ENCODE assay signal across 6 fruit fly cellular contexts in the genomic region with DNA sequence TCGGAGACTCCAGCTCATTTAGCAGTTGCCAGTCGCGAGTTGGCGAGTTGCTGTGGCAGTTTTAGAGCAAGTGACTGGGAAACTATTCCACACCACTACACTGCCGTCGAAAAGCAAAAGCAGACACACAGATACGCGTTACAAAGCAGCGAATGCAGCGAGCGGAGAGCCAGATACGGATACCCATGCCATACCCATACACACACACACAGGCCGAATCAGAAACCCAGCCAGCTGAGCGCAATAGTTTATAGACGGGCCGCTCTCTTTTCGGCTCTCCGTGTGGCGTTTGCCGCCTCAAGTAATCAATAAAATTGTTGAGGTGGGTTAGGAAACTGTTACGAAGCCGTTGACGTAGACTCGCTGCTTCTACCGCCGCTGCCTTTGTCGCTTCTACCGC.
A peak's percentile ranks its signal among the peaks of the same experiment; 100 is the strongest.
TF ChIP-seq lines count a peak whose summit lies in the region.

No protein-coding gene starts in this region.

- no peak for TF ChIP-seq CTCF in whole organism, embryonic (GFP tag; optimal IDR thresholded peaks at IDR 0.05; lab: Kevin White, UChicago)

TF ChIP-seq in whole organism, 6 proteins besides CTCF, POLR2A, EP300 and RAD21:
- TF ChIP-seq EcR (GFP tag; optimal IDR thresholded peaks at IDR 0.05; lab: Kevin White, UChicago) (peak in 1 of 2 experiments; percentile 67), Dll (optimal IDR thresholded peaks at IDR 0.05; lab: Kevin White, UChicago) (peak; percentile 21), CG8478 (optimal IDR thresholded peaks at IDR 0.05; lab: Kevin White, UChicago) (no peak)

TF ChIP-seq in whole organism, adult, 20 proteins besides CTCF, POLR2A, EP300 and RAD21:
- peak; percentile 0 for TF ChIP-seq ovo (GFP tag; optimal IDR thresholded peaks at IDR 0.05; lab: Kevin White, UChicago)
- TF ChIP-seq cic (GFP tag; optimal IDR thresholded peaks at IDR 0.05; lab: Kevin White, UChicago), result peak; percentile 81
- peak; percentile 35 for TF ChIP-seq Mnt (GFP tag; optimal IDR thresholded peaks at IDR 0.05; lab: Kevin White, UChicago)
- TF ChIP-seq kay (GFP tag; lab: Kevin White, UChicago; ENCODE audit: borderline replicate concordance), result peak; percentile 23
- TF ChIP-seq CG7101 (tag; optimal IDR thresholded peaks at IDR 0.05; lab: Kevin White, UChicago), result peak; percentile 3
- peak; percentile 52 for TF ChIP-seq pad (GFP tag; optimal IDR thresholded peaks at IDR 0.05; lab: Kevin White, UChicago)
- TF ChIP-seq CG14711 (tag; optimal IDR thresholded peaks at IDR 0.05; lab: Kevin White, UChicago), result no peak
- peak; percentile 56 for TF ChIP-seq CG12768 (GFP tag; optimal IDR thresholded peaks at IDR 0.05; lab: Kevin White, UChicago)
- no peak for TF ChIP-seq Clk (GFP tag; optimal IDR thresholded peaks at IDR 0.05; lab: Kevin White, UChicago)
- TF ChIP-seq tj (GFP tag; optimal IDR thresholded peaks at IDR 0.05; lab: Kevin White, UChicago), result peak; percentile 62

TF ChIP-seq in whole organism, embryonic, 481 proteins besides CTCF, POLR2A, EP300 and RAD21 (continues in another document):
- TF ChIP-seq her (GFP tag; optimal IDR thresholded peaks at IDR 0.05; lab: Kevin White, UChicago), result no peak
- TF ChIP-seq insv (GFP tag; optimal IDR thresholded peaks at IDR 0.05; lab: Kevin White, UChicago), result no peak
- TF ChIP-seq Hr78 (GFP tag; optimal IDR thresholded peaks at IDR 0.05; lab: Kevin White, UChicago), result peak in 1 of 2 experiments; percentile 6
- TF ChIP-seq Adf1 (GFP tag; IDR thresholded peaks at IDR 0.05; lab: Robert Waterston, UW), result peak; percentile 86
- peak; percentile 77 to 85 for TF ChIP-seq Trl (optimal IDR thresholded peaks at IDR 0.05; lab: Kevin White, UChicago)
- TF ChIP-seq Trl (GFP tag; optimal IDR thresholded peaks at IDR 0.05; lab: Kevin White, UChicago), result no peak
- TF ChIP-seq Eip74EF (GFP tag; optimal IDR thresholded peaks at IDR 0.05; lab: Kevin White, UChicago), result peak in 1 of 2 experiments; percentile 73
- TF ChIP-seq CG2889 (GFP tag; IDR thresholded peaks at IDR 0.05; lab: Robert Waterston, UW), result no peak
- no peak for TF ChIP-seq Ada2b (GFP tag; IDR thresholded peaks at IDR 0.05; lab: Robert Waterston, UW)
- TF ChIP-seq btn (GFP tag; optimal IDR thresholded peaks at IDR 0.05; lab: Kevin White, UChicago), result no peak
- TF ChIP-seq hkb (optimal IDR thresholded peaks at IDR 0.05; lab: Kevin White, UChicago), result no peak
- TF ChIP-seq hkb (GFP tag; IDR thresholded peaks at IDR 0.05; lab: Robert Waterston, UW), result peak; percentile 16; the same call in 1 of the 2 replicates
- no peak for TF ChIP-seq nau (GFP tag; optimal IDR thresholded peaks at IDR 0.05; lab: Kevin White, UChicago)
- TF ChIP-seq cg (GFP tag; optimal IDR thresholded peaks at IDR 0.05; lab: Kevin White, UChicago), result peak; percentile 92
- no peak for TF ChIP-seq CG17385 (GFP tag; optimal IDR thresholded peaks at IDR 0.05; lab: Kevin White, UChicago)
- no peak for TF ChIP-seq CG4854 (GFP tag; optimal IDR thresholded peaks at IDR 0.05; lab: Kevin White, UChicago)
- TF ChIP-seq Fer1 (GFP tag; optimal IDR thresholded peaks at IDR 0.05; lab: Kevin White, UChicago), result peak; percentile 22
- TF ChIP-seq crol (GFP tag; IDR thresholded peaks at IDR 0.05; lab: Robert Waterston, UW), result peak; percentile 52; the same call in 1 of the 2 replicates

TF ChIP-seq in whole organism, prepupa, 60 proteins besides CTCF, POLR2A, EP300 and RAD21:
- no peak; the same call in 2 of the 3 replicates for TF ChIP-seq CG8119 (GFP tag; IDR thresholded peaks at IDR 0.05; lab: Robert Waterston, UW)
- peak; percentile 43; the same call in 1 of the 2 replicates for TF ChIP-seq CG15336 (GFP tag; IDR thresholded peaks at IDR 0.05; lab: Robert Waterston, UW)
- TF ChIP-seq CG3919 (GFP tag; optimal IDR thresholded peaks at IDR 0.05; lab: Kevin White, UChicago), result no peak
- TF ChIP-seq CG6792 (GFP tag; optimal IDR thresholded peaks at IDR 0.05; lab: Kevin White, UChicago), result no peak
- no peak for TF ChIP-seq esn (GFP tag; optimal IDR thresholded peaks at IDR 0.05; lab: Kevin White, UChicago)
- TF ChIP-seq fkh (GFP tag; optimal IDR thresholded peaks at IDR 0.05; lab: Kevin White, UChicago), result peak; percentile 0
- TF ChIP-seq net (GFP tag; optimal IDR thresholded peaks at IDR 0.05; lab: Kevin White, UChicago), result no peak
- TF ChIP-seq Eip78C (GFP tag; lab: Kevin White, UChicago), result peak; percentile 57
- TF ChIP-seq CG11294 (GFP tag; IDR thresholded peaks at IDR 0.05; lab: Robert Waterston, UW), result no peak
- TF ChIP-seq dsx (GFP tag; optimal IDR thresholded peaks at IDR 0.05; lab: Kevin White, UChicago; ENCODE audit: poor library complexity, severe bottlenecking), result peak; percentile 48
- peak; percentile 48 for TF ChIP-seq Lpt (GFP tag; optimal IDR thresholded peaks at IDR 0.05; lab: Kevin White, UChicago)
- TF ChIP-seq CG7368 (GFP tag; optimal IDR thresholded peaks at IDR 0.05; lab: Kevin White, UChicago), result no peak
- TF ChIP-seq fd59A (GFP tag; optimal IDR thresholded peaks at IDR 0.05; lab: Kevin White, UChicago), result no peak
- TF ChIP-seq CG6163 (GFP tag; IDR thresholded peaks at IDR 0.05; lab: Robert Waterston, UW), result peak; percentile 17; the same call in 1 of the 3 replicates
- TF ChIP-seq ss (GFP tag; optimal IDR thresholded peaks at IDR 0.05; lab: Kevin White, UChicago), result peak; percentile 8 to 24
- TF ChIP-seq CG4318 (GFP tag; optimal IDR thresholded peaks at IDR 0.05; lab: Kevin White, UChicago), result no peak
- TF ChIP-seq vri (GFP tag; optimal IDR thresholded peaks at IDR 0.05; lab: Kevin White, UChicago), result peak; percentile 71
- no peak for TF ChIP-seq Met (GFP tag; optimal IDR thresholded peaks at IDR 0.05; lab: Kevin White, UChicago)
- no peak for TF ChIP-seq spab (GFP tag; optimal IDR thresholded peaks at IDR 0.05; lab: Kevin White, UChicago)

TF ChIP-seq in whole organism, pupa, 21 proteins besides CTCF, POLR2A, EP300 and RAD21:
- TF ChIP-seq Ets98B (GFP tag; IDR thresholded peaks at IDR 0.05; lab: Robert Waterston, UW) (peak; percentile 72), EcR (GFP tag; optimal IDR thresholded peaks at IDR 0.05; lab: Kevin White, UChicago) (peak; percentile 87), CG32121 (GFP tag; IDR thresholded peaks at IDR 0.05; lab: Robert Waterston, UW) (peak; percentile 53), CG8301 (tag; optimal IDR thresholded peaks at IDR 0.05; lab: Kevin White, UChicago) (no peak), CG13204 (GFP tag; optimal IDR thresholded peaks at IDR 0.05; lab: Kevin White, UChicago) (peak; percentile 87), CG4496 (GFP tag; IDR thresholded peaks at IDR 0.05; lab: Robert Waterston, UW) (peak; percentile 61; the same call in 2 of the 3 replicates), CG12605 (GFP tag; IDR thresholded peaks at IDR 0.05; lab: Robert Waterston, UW) (peak; percentile 59; the same call in 1 of the 2 replicates), Snoo (tag; optimal IDR thresholded peaks at IDR 0.05; lab: Kevin White, UChicago) (no peak)
TF ChIP-seq in whole organism, pupa: peak in this region for 6.

TF ChIP-seq in whole organism, wandering third instar larva, 38 proteins besides CTCF, POLR2A, EP300 and RAD21:
- no peak for TF ChIP-seq OdsH (GFP tag; optimal IDR thresholded peaks at IDR 0.05; lab: Kevin White, UChicago)
- peak; percentile 35 for TF ChIP-seq fru (GFP tag; optimal IDR thresholded peaks at IDR 0.05; lab: Kevin White, UChicago)
- TF ChIP-seq pan (optimal IDR thresholded peaks at IDR 0.05; lab: Kevin White, UChicago), result no peak
- TF ChIP-seq CG9705 (GFP tag; optimal IDR thresholded peaks at IDR 0.05; lab: Kevin White, UChicago), result no peak
- TF ChIP-seq dl (GFP tag; optimal IDR thresholded peaks at IDR 0.05; lab: Kevin White, UChicago; ENCODE audit: insufficient read depth in 1 of 2, partially characterized antibody in 2 of 2), result peak; percentile 31 to 40
- no peak for TF ChIP-seq sv (GFP tag; optimal IDR thresholded peaks at IDR 0.05; lab: Kevin White, UChicago)
- no peak for TF ChIP-seq brk (GFP tag; optimal IDR thresholded peaks at IDR 0.05; lab: Kevin White, UChicago)
- TF ChIP-seq Dif (GFP tag; optimal IDR thresholded peaks at IDR 0.05; lab: Kevin White, UChicago; ENCODE audit: partially characterized antibody), result peak; percentile 72
- TF ChIP-seq usp (GFP tag; optimal IDR thresholded peaks at IDR 0.05; lab: Kevin White, UChicago), result no peak
- no peak for TF ChIP-seq br (GFP tag; optimal IDR thresholded peaks at IDR 0.05; lab: Kevin White, UChicago)
- TF ChIP-seq N (GFP tag; optimal IDR thresholded peaks at IDR 0.05; lab: Kevin White, UChicago), result no peak
- TF ChIP-seq Jra (GFP tag; optimal IDR thresholded peaks at IDR 0.05; lab: Kevin White, UChicago), result no peak
- no peak for TF ChIP-seq jim (GFP tag; optimal IDR thresholded peaks at IDR 0.05; lab: Kevin White, UChicago)
- no peak for TF ChIP-seq GATAd (GFP tag; optimal IDR thresholded peaks at IDR 0.05; lab: Kevin White, UChicago)
- no peak for TF ChIP-seq ey (GFP tag; optimal IDR thresholded peaks at IDR 0.05; lab: Kevin White, UChicago)
- TF ChIP-seq h (GFP tag; optimal IDR thresholded peaks at IDR 0.05; lab: Kevin White, UChicago), result peak; percentile 35
- TF ChIP-seq Rel (GFP tag; optimal IDR thresholded peaks at IDR 0.05; lab: Kevin White, UChicago), result no peak
- TF ChIP-seq Rel (tag; optimal IDR thresholded peaks at IDR 0.05; lab: Kevin White, UChicago), result no peak
- TF ChIP-seq psq (GFP tag; optimal IDR thresholded peaks at IDR 0.05; lab: Kevin White, UChicago), result no peak
- TF ChIP-seq CG32264 (GFP tag; optimal IDR thresholded peaks at IDR 0.05; lab: Kevin White, UChicago), result no peak
- no peak for TF ChIP-seq HLH106 (tag; optimal IDR thresholded peaks at IDR 0.05; lab: Kevin White, UChicago)
